Worm (Caenorhabditis elegans): ENCODE measurements around the gene Y42A5A.5.

Y42A5A.5 gene

DNA sequence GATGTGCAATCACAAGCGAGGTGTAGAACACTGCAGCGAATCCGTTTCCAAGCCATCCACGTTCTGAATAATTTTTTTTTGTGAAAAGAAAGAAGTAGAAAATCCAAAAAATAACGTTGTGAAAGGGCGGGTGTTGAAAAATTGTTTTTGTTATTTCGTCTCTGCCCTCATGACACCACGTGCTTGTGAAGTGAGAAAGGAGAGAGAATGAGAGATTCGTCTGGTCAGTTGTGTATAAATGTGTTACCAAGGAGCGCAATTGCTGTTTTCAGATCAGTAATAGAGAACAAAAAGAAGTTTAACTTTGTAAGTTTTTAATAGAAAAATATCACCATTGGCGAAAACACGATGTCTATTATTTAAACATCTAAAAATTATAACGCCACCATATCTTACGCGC is 11.7 kb upstream of the Y42A5A.5 start (continued):
- no peak for TF ChIP-seq egl-43 (GFP tag; IDR thresholded peaks at IDR 0.05)
- no peak for TF ChIP-seq T26A8.4 (GFP tag; IDR thresholded peaks at IDR 0.05)
- no peak for TF ChIP-seq cey-2 (tag; optimal IDR thresholded peaks at IDR 0.05; ENCODE audit: borderline replicate concordance, insufficient read depth)
- no peak for TF ChIP-seq zfp-3 (GFP tag; conservative IDR thresholded peaks at IDR 0.05)
- TF ChIP-seq aha-1 (tag), result peak; percentile 37
- TF ChIP-seq dmd-6 (GFP tag; IDR thresholded peaks at IDR 0.05), result peak; percentile 21; the same call in 1 of the 2 replicates
- no peak for TF ChIP-seq tra-1 (GFP tag; IDR thresholded peaks at IDR 0.05)
- no peak for TF ChIP-seq nhr-42 (GFP tag; IDR thresholded peaks at IDR 0.05)
- no peak for TF ChIP-seq ZK337.2 (GFP tag; IDR thresholded peaks at IDR 0.05)
- TF ChIP-seq Y75B8A.6 (GFP tag; IDR thresholded peaks at IDR 0.05), result no peak
- TF ChIP-seq nhr-77 (tag; optimal IDR thresholded peaks at IDR 0.05), result peak; percentile 26
- TF ChIP-seq R02D3.7 (tag; optimal IDR thresholded peaks at IDR 0.05), result no peak
- no peak for TF ChIP-seq snpc-1.2 (GFP tag; IDR thresholded peaks at IDR 0.05)
- no peak for TF ChIP-seq nhr-76 (tag; optimal IDR thresholded peaks at IDR 0.05)
- TF ChIP-seq F49E8.2 (tag; optimal IDR thresholded peaks at IDR 0.05; ENCODE audit: borderline replicate concordance), result no peak
- no peak for TF ChIP-seq attf-4 (tag; optimal IDR thresholded peaks at IDR 0.05)
- no peak for TF ChIP-seq lin-1 (GFP tag; IDR thresholded peaks at IDR 0.05)
- TF ChIP-seq unc-130 (GFP tag; optimal IDR thresholded peaks at IDR 0.05), result no peak
- 0 out of 2 replicates have a peak, but pooled peaks have one; percentile 14 for TF ChIP-seq hmg-1.1 (GFP tag; IDR thresholded peaks at IDR 0.05)
- TF ChIP-seq ama-1 (optimal IDR thresholded peaks at IDR 0.05), result peak; percentile 17
- TF ChIP-seq fkh-10 (GFP tag; optimal IDR thresholded peaks at IDR 0.05), result no peak
- TF ChIP-seq zip-2 (tag; optimal IDR thresholded peaks at IDR 0.05), result no peak
- peak; percentile 47 for TF ChIP-seq nhr-28 (tag; optimal IDR thresholded peaks at IDR 0.05)
- TF ChIP-seq T20F7.1 (GFP tag; optimal IDR thresholded peaks at IDR 0.05), result no peak
- peak; percentile 49 for TF ChIP-seq mep-1 (tag; optimal IDR thresholded peaks at IDR 0.05)
- TF ChIP-seq vab-7 (GFP tag; IDR thresholded peaks at IDR 0.05), result no peak
- TF ChIP-seq ceh-44 (GFP tag; IDR thresholded peaks at IDR 0.05), result no peak
- TF ChIP-seq pqm-1 (tag; optimal IDR thresholded peaks at IDR 0.05), result no peak
- TF ChIP-seq skn-1 (tag; optimal IDR thresholded peaks at IDR 0.05), result no peak
- TF ChIP-seq mxl-2 (GFP tag; conservative IDR thresholded peaks at IDR 0.05), result no peak
- TF ChIP-seq nhr-25 (tag; optimal IDR thresholded peaks at IDR 0.05; ENCODE audit: borderline replicate concordance, insufficient read depth), result no peak
- TF ChIP-seq F37D6.2 (tag; optimal IDR thresholded peaks at IDR 0.05), result no peak
- no peak for TF ChIP-seq ceh-82 (tag; optimal IDR thresholded peaks at IDR 0.05)
- TF ChIP-seq pha-4 (GFP tag; IDR thresholded peaks at IDR 0.05), result no peak
- TF ChIP-seq pha-4 (tag; optimal IDR thresholded peaks at IDR 0.05), result no peak
- TF ChIP-seq rbr-2 (tag; optimal IDR thresholded peaks at IDR 0.05), result no peak
- no peak for TF ChIP-seq dmd-9 (GFP tag; IDR thresholded peaks at IDR 0.05)
- peak in 1 of 2 experiments; percentile 51 for TF ChIP-seq daf-16 (GFP tag; optimal IDR thresholded peaks at IDR 0.05)
- no peak for TF ChIP-seq daf-16 (tag; optimal IDR thresholded peaks at IDR 0.05)
- no peak for TF ChIP-seq nhr-237 (tag; optimal IDR thresholded peaks at IDR 0.05)
- no peak for TF ChIP-seq lin-39 (tag; optimal IDR thresholded peaks at IDR 0.05)
- peak; percentile 26 for TF ChIP-seq dve-1 (tag; optimal IDR thresholded peaks at IDR 0.05; ENCODE audit: insufficient read depth)
- no peak for TF ChIP-seq Y48G9A.11 (GFP tag; IDR thresholded peaks at IDR 0.05)
- peak; percentile 56 to 90 for TF ChIP-seq mdl-1 (tag; optimal IDR thresholded peaks at IDR 0.05)
- TF ChIP-seq nhr-48 (tag; optimal IDR thresholded peaks at IDR 0.05), result no peak
- no peak for TF ChIP-seq ceh-28 (tag; optimal IDR thresholded peaks at IDR 0.05)
- no peak for TF ChIP-seq aly-2 (tag; optimal IDR thresholded peaks at IDR 0.05)
- 0 out of 2 replicates have a peak, but pooled peaks have one; percentile 7 for TF ChIP-seq lin-38 (GFP tag; IDR thresholded peaks at IDR 0.05)
- TF ChIP-seq lsy-2 (tag; optimal IDR thresholded peaks at IDR 0.05), result peak in 1 of 2 experiments; percentile 33
- no peak for TF ChIP-seq gei-8 (GFP tag; optimal IDR thresholded peaks at IDR 0.05)
- TF ChIP-seq ztf-7 (tag; optimal IDR thresholded peaks at IDR 0.05), result no peak
- TF ChIP-seq daf-19 (GFP tag; conservative IDR thresholded peaks at IDR 0.05), result no peak
- TF ChIP-seq sdz-12 (GFP tag; optimal IDR thresholded peaks at IDR 0.05), result no peak
